Worm (Caenorhabditis elegans): Measurements from ENCODE around the gene M176.9.

DNA sequence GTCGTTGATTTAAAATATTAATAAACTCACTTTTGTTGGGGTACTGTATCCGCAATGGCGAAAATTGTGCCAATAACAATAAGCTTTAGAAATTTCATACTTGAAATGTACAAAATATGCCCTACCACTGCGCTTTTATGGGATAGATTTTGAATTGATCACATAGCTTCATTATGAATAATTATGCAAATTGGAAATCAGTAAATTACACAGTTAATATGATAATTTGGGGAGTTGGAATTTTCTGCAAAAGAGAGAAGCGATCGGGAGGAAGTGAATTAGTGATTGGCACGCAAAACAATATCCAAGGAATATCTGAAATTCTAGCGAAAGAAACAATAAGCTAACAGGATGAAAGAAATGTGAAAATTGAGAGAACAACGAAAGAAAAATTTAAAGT, 14.7 kb upstream of the M176.9 start, which contains the start of gene M176.10:
- TF ChIP-seq F13H6.1 (tag; optimal IDR thresholded peaks at IDR 0.05) = no peak
- no peak for TF ChIP-seq ama-1 (optimal IDR thresholded peaks at IDR 0.05)
- TF ChIP-seq zag-1 (tag; optimal IDR thresholded peaks at IDR 0.05) = no peak
- no peak for TF ChIP-seq nhr-10 (tag; optimal IDR thresholded peaks at IDR 0.05)
- TF ChIP-seq sma-3 (GFP tag; optimal IDR thresholded peaks at IDR 0.05) = no peak
- no peak for TF ChIP-seq skn-1 (tag; optimal IDR thresholded peaks at IDR 0.05)
- TF ChIP-seq mdl-1 (tag; optimal IDR thresholded peaks at IDR 0.05) = no peak
- no peak for TF ChIP-seq sem-4 (tag; optimal IDR thresholded peaks at IDR 0.05)
- no peak for TF ChIP-seq nhr-11 (tag; optimal IDR thresholded peaks at IDR 0.05)
- no peak for TF ChIP-seq gmeb-1 (tag; optimal IDR thresholded peaks at IDR 0.05)
- no peak for TF ChIP-seq elt-3 (tag; optimal IDR thresholded peaks at IDR 0.05)
- no peak for TF ChIP-seq lsy-2 (tag; optimal IDR thresholded peaks at IDR 0.05)

All from whole organism, L2 larva.